Fruit fly (Drosophila melanogaster) whole organism, pupa: ENCODE data around the gene Aven.

ENCODE experiments used
- CG10348 ChIP-seq: fragments of 200-800 bp; sonication (Bioruptor generic); IDR thresholded peaks from 2 replicates; pipeline ENCODE4 v1.3.6; 2022; ENCODE audit warnings: missing biosample characterization, missing genetic modification characterization
- CG12605 ChIP-seq: fragments of 200-800 bp; sonication (Bioruptor generic); IDR thresholded peaks from 2 replicates; pipeline ENCODE4 v1.3.6; 2022; ENCODE audit warnings: missing biosample characterization, missing genetic modification characterization
- CG13204 ChIP-seq: fragments of 200-800 bp; sonication (Bioruptor generic); optimal IDR thresholded peaks from 2 replicates; lab custom pipeline; 2018; ENCODE audit warnings: missing biosample characterization, mild to moderate bottlenecking, missing genetic modification characterization, moderate library complexity
- CG14655 ChIP-seq: fragments of 200-800 bp; sonication (Bioruptor generic); optimal IDR thresholded peaks from 3 replicates; lab custom pipeline; 2017; ENCODE audit warnings: mild to moderate bottlenecking, missing biosample characterization, missing genetic modification reagents, missing genetic modification characterization
- CG15710 ChIP-seq: fragments of 200-800 bp; sonication (Bioruptor generic); optimal IDR thresholded peaks from 2 replicates; lab custom pipeline; 2018; ENCODE audit warnings: missing biosample characterization, mild to moderate bottlenecking, missing genetic modification characterization, moderate library complexity
- CG17806 ChIP-seq: fragments of 200-800 bp; sonication (Bioruptor generic); optimal IDR thresholded peaks from 2 replicates; lab custom pipeline; 2018; ENCODE audit warnings: missing biosample characterization, mild to moderate bottlenecking, missing genetic modification characterization, moderate library complexity
- CG32121 ChIP-seq: fragments of 200-800 bp; sonication (Bioruptor generic); IDR thresholded peaks from 2 replicates; pipeline ENCODE4 v1.3.6; 2022; ENCODE audit warnings: missing biosample characterization, missing genetic modification characterization
- CG34367 ChIP-seq: fragments of 200-800 bp; sonication (Bioruptor generic); optimal IDR thresholded peaks from 2 replicates; lab custom pipeline; 2018; ENCODE audit warnings: missing biosample characterization, mild to moderate bottlenecking, missing genetic modification characterization
- CG4496 ChIP-seq: fragments of 200-800 bp; sonication (Bioruptor generic); IDR thresholded peaks from 3 replicates; pipeline ENCODE4 v1.3.6; 2022; ENCODE audit warnings: missing biosample characterization, missing genetic modification characterization
- CG8159 ChIP-seq: fragments of 200-800 bp; sonication (Bioruptor generic); optimal IDR thresholded peaks from 3 replicates; lab custom pipeline; 2018; ENCODE audit warnings: missing biosample characterization, mild to moderate bottlenecking, missing genetic modification characterization, moderate library complexity
- CG8301 ChIP-seq: fragments of 200-800 bp; sonication (Bioruptor generic); optimal IDR thresholded peaks from 2 replicates; lab custom pipeline; 2018; ENCODE audit warnings: missing biosample characterization, mild to moderate bottlenecking, missing genetic modification characterization
- CG9948 ChIP-seq: fragments of 200-800 bp; sonication (Bioruptor generic); optimal IDR thresholded peaks from 2 replicates; lab custom pipeline; 2018; ENCODE audit warnings: missing biosample characterization, mild to moderate bottlenecking, missing genetic modification characterization, moderate library complexity
- D1 ChIP-seq: fragments of 200-800 bp; sonication (Bioruptor generic); optimal IDR thresholded peaks from 2 replicates; lab custom pipeline; 2018; ENCODE audit warnings: missing biosample characterization, mild to moderate bottlenecking, missing genetic modification characterization, moderate library complexity
- EcR ChIP-seq: fragments of 200-800 bp; sonication (Bioruptor generic); optimal IDR thresholded peaks from 3 replicates; lab custom pipeline; 2019; ENCODE audit warnings: missing biosample characterization, missing genetic modification characterization, mild to moderate bottlenecking, moderate library complexity, missing genetic modification reagents
- Ets98B ChIP-seq: fragments of 200-800 bp; sonication (Bioruptor generic); IDR thresholded peaks from 2 replicates; pipeline ENCODE4 v1.3.6; 2022; ENCODE audit warnings: missing biosample characterization, missing genetic modification characterization
- Pif1A ChIP-seq: fragments of 200-800 bp; sonication (Bioruptor generic); optimal IDR thresholded peaks from 3 replicates; lab custom pipeline; 2016; ENCODE audit warnings: missing biosample characterization, missing genetic modification characterization
- Pif1B ChIP-seq: fragments of 200-800 bp; sonication (Bioruptor generic); optimal IDR thresholded peaks from 3 replicates; lab custom pipeline; 2016; ENCODE audit warnings: missing biosample characterization, missing genetic modification characterization
- Snoo ChIP-seq: fragments of 200-800 bp; sonication (Bioruptor generic); optimal IDR thresholded peaks from 3 replicates; lab custom pipeline; 2017; ENCODE audit warnings: missing biosample characterization, mild to moderate bottlenecking, missing genetic modification characterization, inconsistent platforms
- fd96Ca ChIP-seq: fragments of 200-800 bp; sonication (Bioruptor generic); IDR thresholded peaks from 3 replicates; pipeline ENCODE4 v1.3.6; 2022; ENCODE audit warnings: missing biosample characterization, missing genetic modification characterization
- gl ChIP-seq: fragments of 200-800 bp; sonication (Bioruptor generic); optimal IDR thresholded peaks from 2 replicates; lab custom pipeline; 2018; ENCODE audit warnings: missing biosample characterization, mild to moderate bottlenecking, missing genetic modification characterization
- rn ChIP-seq: fragments of 200-800 bp; sonication (Bioruptor generic); IDR thresholded peaks from 2 replicates; pipeline ENCODE4 v1.3.6; 2022; ENCODE audit warnings: missing biosample characterization, missing genetic modification characterization

Gene Aven

DNA sequence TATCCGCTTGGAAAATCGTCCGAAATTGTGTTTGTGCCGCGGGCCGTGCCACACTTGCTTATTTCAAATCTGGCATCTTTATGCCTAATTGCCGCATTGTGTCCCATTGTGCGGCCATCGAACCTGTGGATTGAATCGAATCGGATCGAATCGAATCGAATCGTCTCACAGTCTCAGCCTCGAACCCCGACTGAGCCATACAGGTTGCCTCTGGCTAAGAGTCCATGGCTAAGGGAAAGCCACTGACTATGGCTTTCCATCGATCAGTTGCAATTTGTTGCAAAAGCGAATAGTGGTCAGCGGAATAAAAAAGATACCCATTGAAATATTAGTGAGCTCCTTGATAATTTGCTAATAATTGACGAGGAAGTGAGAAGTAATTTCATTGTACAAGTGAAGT lies 5.4 kb downstream of the Aven start, which contains the start of gene CG15728:
Gene CG15728, plus strand, starts transcription at position 301 of the 400 bp plus-strand sequence.
- TF ChIP-seq fd96Ca (GFP tag; lab: Robert Waterston, UW): no peak

DNA sequence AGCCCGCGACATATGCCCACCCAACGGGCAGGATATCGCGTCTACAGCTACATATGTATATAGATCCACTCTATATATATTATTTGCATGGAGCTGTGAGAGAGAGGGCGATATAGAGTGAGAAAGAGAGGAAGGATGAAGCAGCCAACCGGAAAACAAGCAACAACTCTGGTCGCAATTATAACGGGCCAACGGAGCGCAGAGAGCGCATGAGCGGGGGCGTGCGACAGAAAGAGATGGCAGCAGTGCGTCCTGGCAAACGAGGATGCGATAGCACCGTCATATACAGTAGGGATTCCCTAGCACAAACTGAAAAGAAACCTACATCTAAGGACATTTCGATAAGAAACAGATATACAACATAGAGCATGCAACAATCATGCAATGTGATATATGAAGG lies 7.8 kb downstream of the Aven start:
- TF ChIP-seq fd96Ca (GFP tag; lab: Robert Waterston, UW) (no peak), CG8301 (tag; lab: Kevin White, UChicago) (no peak), CG34367 (tag; lab: Kevin White, UChicago) (no peak), EcR (GFP tag; lab: Kevin White, UChicago) (no peak), CG8159 (no peak), CG12605 (GFP tag; lab: Robert Waterston, UW) (no peak), Pif1B (GFP tag; lab: Kevin White, UChicago) (no peak), CG9948 (no peak), D1 (tag; lab: Kevin White, UChicago) (no peak)

DNA sequence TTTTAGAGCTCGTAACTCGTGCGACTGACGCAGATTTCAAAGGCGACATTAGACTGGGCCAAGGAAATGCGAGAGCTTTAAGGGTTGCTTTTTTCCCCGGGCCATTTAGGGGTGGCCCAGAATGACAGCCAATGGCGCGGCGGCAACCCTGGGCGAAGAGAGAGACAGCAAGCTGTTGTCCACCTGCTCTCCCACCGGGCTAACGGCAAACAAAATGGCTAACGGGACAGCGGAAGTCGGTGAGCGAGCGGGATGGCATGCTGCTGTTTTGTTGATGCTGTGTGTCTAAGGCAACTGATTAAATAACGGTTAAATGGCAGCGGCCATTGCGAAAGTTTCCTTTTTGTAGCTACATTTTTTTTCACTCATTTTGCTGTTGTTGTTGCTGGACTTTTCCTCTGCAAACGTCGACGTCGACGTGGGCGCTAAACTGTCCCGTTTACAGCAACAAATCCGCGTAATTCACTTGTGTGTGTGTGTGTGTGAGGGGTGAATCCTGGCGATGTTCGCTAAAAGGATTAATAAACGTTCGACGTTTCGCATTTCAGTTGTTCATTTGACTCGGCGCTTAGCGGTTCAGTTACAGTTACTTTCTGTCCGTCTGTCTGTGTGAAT lies 13.6 kb downstream of the Aven start, which contains the start of gene CG11085:
Gene CG11085, plus strand, starts transcription at position 565 of the 615 bp plus-strand sequence.
- TF ChIP-seq CG13204 (GFP tag; lab: Kevin White, UChicago) (no peak), Ets98B (no peak)

DNA sequence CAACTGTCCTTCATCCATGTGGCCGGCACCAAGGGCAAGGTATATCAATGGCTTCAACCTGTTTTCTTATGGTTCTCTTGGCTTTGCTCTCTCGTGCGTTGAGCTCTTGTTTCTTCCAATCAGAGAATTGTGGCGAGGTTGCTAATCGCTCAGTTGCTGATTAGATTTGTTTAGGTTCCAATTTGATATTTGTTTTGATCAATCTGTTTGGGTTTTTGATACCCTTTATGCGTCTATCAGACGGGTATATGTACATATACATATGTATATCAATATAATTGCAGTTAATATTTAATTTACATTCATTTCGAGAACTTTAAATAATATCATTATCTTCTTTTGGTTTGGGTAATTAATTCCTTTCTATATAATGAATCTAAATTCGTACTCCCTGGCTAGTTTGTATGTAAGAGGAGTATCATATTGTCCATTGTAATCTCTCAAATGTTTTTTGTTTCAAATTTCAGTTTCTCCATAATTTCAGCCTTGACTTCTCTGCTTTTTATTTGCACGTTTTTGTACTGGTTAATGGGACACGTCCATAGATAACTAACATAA lies 16.1 kb downstream of the Aven start:
- TF ChIP-seq CG9948 (no peak), Snoo (tag; lab: Kevin White, UChicago) (no peak), rn (GFP tag; lab: Robert Waterston, UW) (no peak), EcR (GFP tag; lab: Kevin White, UChicago) (no peak), Ets98B (no peak), CG32121 (GFP tag; lab: Robert Waterston, UW) (no peak), D1 (tag; lab: Kevin White, UChicago) (no peak), CG34367 (tag; lab: Kevin White, UChicago) (no peak), Pif1B (GFP tag; lab: Kevin White, UChicago) (no peak), CG10348 (no peak), Pif1A (GFP tag; lab: Kevin White, UChicago) (no peak), fd96Ca (GFP tag; lab: Robert Waterston, UW) (no peak), CG13204 (GFP tag; lab: Kevin White, UChicago) (no peak), CG12605 (GFP tag; lab: Robert Waterston, UW) (no peak), CG15710 (tag; lab: Kevin White, UChicago) (no peak), CG8301 (tag; lab: Kevin White, UChicago) (no peak), gl (tag; lab: Kevin White, UChicago) (no peak), CG14655 (no peak)

DNA sequence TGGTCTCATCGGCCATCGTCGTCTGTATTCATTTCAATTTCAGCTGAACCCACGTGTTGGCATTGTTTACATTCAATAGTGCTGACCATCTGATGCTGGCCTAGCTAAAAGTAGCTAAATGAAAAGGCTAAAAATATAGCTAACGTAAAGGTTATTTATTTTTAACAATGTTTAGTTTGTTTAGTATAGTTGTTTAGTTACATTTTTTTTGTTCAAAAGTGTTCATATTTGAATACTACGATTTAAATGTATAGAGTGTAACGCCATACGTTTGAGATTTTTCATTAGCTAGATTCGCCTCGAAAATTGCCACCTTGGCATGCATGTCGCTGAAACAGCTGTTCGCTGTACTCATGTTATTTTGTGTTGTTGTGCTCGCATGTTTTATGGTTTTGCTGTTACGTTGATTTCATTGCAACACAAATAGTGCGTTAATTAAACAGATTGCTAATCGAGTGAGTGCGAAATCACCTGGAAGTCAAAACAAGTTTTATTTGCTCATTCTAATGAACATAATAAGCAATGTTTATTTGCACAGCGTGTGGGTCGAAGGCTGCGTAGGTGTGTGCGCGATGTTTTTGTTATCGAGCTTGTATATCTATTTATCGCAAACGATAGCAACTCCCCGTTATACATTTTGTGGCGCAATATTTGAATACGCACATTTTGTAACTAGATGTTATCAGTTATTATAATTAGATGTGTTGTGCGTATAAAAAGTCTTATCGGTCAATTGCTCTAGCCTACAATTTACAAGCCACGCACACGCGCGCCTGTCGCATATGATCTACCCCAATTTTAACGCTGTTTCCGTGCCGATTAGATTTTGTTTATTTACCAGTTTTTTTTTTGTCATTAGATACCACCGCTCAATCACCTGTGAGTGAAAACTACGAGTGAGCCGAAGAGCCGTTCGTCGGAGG lies 17.6 kb downstream of the Aven start, which contains the start of the genes CG1463 and Fpgs1:
Gene CG1463, minus strand, starts transcription at position 132 of the 923 bp plus-strand sequence.
Gene Fpgs1, plus strand, starts transcription at position 332 of the 923 bp plus-strand sequence.
- TF ChIP-seq Pif1A (GFP tag; lab: Kevin White, UChicago) (no peak), Snoo (tag; lab: Kevin White, UChicago) (no peak), CG4496 (GFP tag; lab: Robert Waterston, UW) (no peak), D1 (tag; lab: Kevin White, UChicago) (no peak), CG34367 (tag; lab: Kevin White, UChicago) (no peak), CG9948 (no peak), fd96Ca (GFP tag; lab: Robert Waterston, UW) (no peak), Pif1B (GFP tag; lab: Kevin White, UChicago) (no peak), EcR (GFP tag; lab: Kevin White, UChicago) (peak; percentile 35), CG17806 (tag; lab: Kevin White, UChicago) (no peak), Ets98B (no peak), CG32121 (GFP tag; lab: Robert Waterston, UW) (peak; percentile 38; the same call in 1 of the 2 replicates), CG10348 (no peak), CG8301 (tag; lab: Kevin White, UChicago) (no peak), CG15710 (tag; lab: Kevin White, UChicago) (peak; percentile 37), rn (GFP tag; lab: Robert Waterston, UW) (no peak), CG12605 (GFP tag; lab: Robert Waterston, UW) (no peak), CG14655 (no peak), CG13204 (GFP tag; lab: Kevin White, UChicago) (no peak), gl (tag; lab: Kevin White, UChicago) (no peak)
